In genomic region chr3L:13928769-13929594, dm6 we compare ENCODE assay signal across 2 fruit fly cellular contexts.
TF ChIP-seq lines count a peak whose summit lies in the region.

CG8833 (minus strand) TSS chr3L:13929000.
DCTN1-p150 (plus strand) TSS chr3L:13929387.

TF ChIP-seq in whole organism, embryonic, 481 proteins besides CTCF, POLR2A, EP300 and RAD21 (continued from another document and continues in another):
- TF ChIP-seq Bdp1 (GFP tag; optimal IDR thresholded peaks at IDR 0.05; lab: Kevin White, UChicago) (no peak), CG9817 (tag; optimal IDR thresholded peaks at IDR 0.05; lab: Kevin White, UChicago) (peak; percentile 50), gcm2 (GFP tag; optimal IDR thresholded peaks at IDR 0.05; lab: Kevin White, UChicago) (no peak), Sin3A (optimal IDR thresholded peaks at IDR 0.05; lab: Kevin White, UChicago) (no peak), Taf1 (GFP tag; IDR thresholded peaks at IDR 0.05; lab: Robert Waterston, UW) (no peak), sc (optimal IDR thresholded peaks at IDR 0.05; lab: Kevin White, UChicago) (no peak), sc (GFP tag; optimal IDR thresholded peaks at IDR 0.05; lab: Kevin White, UChicago) (no peak), TFAM (GFP tag; optimal IDR thresholded peaks at IDR 0.05; lab: Kevin White, UChicago) (no peak), kah (GFP tag; optimal IDR thresholded peaks at IDR 0.05; lab: Kevin White, UChicago) (no peak), lov (optimal IDR thresholded peaks at IDR 0.05; lab: Kevin White, UChicago) (no peak), lov (GFP tag; IDR thresholded peaks at IDR 0.05; lab: Robert Waterston, UW) (no peak), Asciz (GFP tag; optimal IDR thresholded peaks at IDR 0.05; lab: Kevin White, UChicago) (no peak), CG31365 (tag; optimal IDR thresholded peaks at IDR 0.05; lab: Kevin White, UChicago) (no peak), Ada2b (GFP tag; IDR thresholded peaks at IDR 0.05; lab: Robert Waterston, UW) (no peak), chm (GFP tag; IDR thresholded peaks at IDR 0.05; lab: Robert Waterston, UW) (no peak), CG2875 (GFP tag; optimal IDR thresholded peaks at IDR 0.05; lab: Kevin White, UChicago) (no peak), CG13624 (GFP tag; optimal IDR thresholded peaks at IDR 0.05; lab: Kevin White, UChicago) (peak; percentile 13), CG14965 (GFP tag; optimal IDR thresholded peaks at IDR 0.05; lab: Kevin White, UChicago; ENCODE audit: borderline replicate concordance) (no peak), bsh (GFP tag; optimal IDR thresholded peaks at IDR 0.05; lab: Kevin White, UChicago) (peak in 1 of 2 experiments; percentile 2), sd (tag; optimal IDR thresholded peaks at IDR 0.05; lab: Kevin White, UChicago) (peak; percentile 47), CG12155 (GFP tag; optimal IDR thresholded peaks at IDR 0.05; lab: Kevin White, UChicago) (peak; percentile 54), pum (GFP tag; optimal IDR thresholded peaks at IDR 0.05; lab: Kevin White, UChicago) (peak; percentile 4), HHEX (GFP tag; optimal IDR thresholded peaks at IDR 0.05; lab: Kevin White, UChicago) (no peak), CG7357 (GFP tag; IDR thresholded peaks at IDR 0.05; lab: Robert Waterston, UW) (no peak), CG10654 (GFP tag; optimal IDR thresholded peaks at IDR 0.05; lab: Kevin White, UChicago) (peak; percentile 14), B-H2 (GFP tag; optimal IDR thresholded peaks at IDR 0.05; lab: Kevin White, UChicago) (peak; percentile 9), Side (GFP tag; optimal IDR thresholded peaks at IDR 0.05; lab: Kevin White, UChicago) (no peak), tup (GFP tag; optimal IDR thresholded peaks at IDR 0.05; lab: Kevin White, UChicago) (no peak), CG15514 (GFP tag; optimal IDR thresholded peaks at IDR 0.05; lab: Kevin White, UChicago) (no peak), CG12071 (GFP tag; optimal IDR thresholded peaks at IDR 0.05; lab: Kevin White, UChicago) (no peak), seq (GFP tag; IDR thresholded peaks at IDR 0.05; lab: Robert Waterston, UW) (0 out of 2 replicates have a peak, but pooled peaks have one; percentile 14), CG1529 (GFP tag; optimal IDR thresholded peaks at IDR 0.05; lab: Kevin White, UChicago) (no peak), bigmax (GFP tag; optimal IDR thresholded peaks at IDR 0.05; lab: Kevin White, UChicago) (no peak), CG2120 (GFP tag; optimal IDR thresholded peaks at IDR 0.05; lab: Kevin White, UChicago) (peak; percentile 62), D (optimal IDR thresholded peaks at IDR 0.05; lab: Kevin White, UChicago) (no peak), D (GFP tag; optimal IDR thresholded peaks at IDR 0.05; lab: Kevin White, UChicago) (no peak), CG14050 (GFP tag; IDR thresholded peaks at IDR 0.05; lab: Robert Waterston, UW) (no peak; the same call in 2 of the 3 replicates), CG6791 (GFP tag; IDR thresholded peaks at IDR 0.05; lab: Robert Waterston, UW; ENCODE audit: partially characterized antibody) (no peak), CG17829 (tag; optimal IDR thresholded peaks at IDR 0.05; lab: Kevin White, UChicago) (peak; percentile 21), Stat92E (GFP tag; optimal IDR thresholded peaks at IDR 0.05; lab: Kevin White, UChicago) (no peak), dmrt99B (tag; optimal IDR thresholded peaks at IDR 0.05; lab: Kevin White, UChicago) (no peak), chif (GFP tag; optimal IDR thresholded peaks at IDR 0.05; lab: Kevin White, UChicago) (peak in 1 of 2 experiments; percentile 3), CG12299 (tag; optimal IDR thresholded peaks at IDR 0.05; lab: Kevin White, UChicago) (no peak), Atf6 (GFP tag; IDR thresholded peaks at IDR 0.05; lab: Robert Waterston, UW) (0 out of 2 replicates have a peak, but pooled peaks have one; percentile 29), maf-S (GFP tag; optimal IDR thresholded peaks at IDR 0.05; lab: Kevin White, UChicago) (no peak), CG10462 (GFP tag; optimal IDR thresholded peaks at IDR 0.05; lab: Kevin White, UChicago) (peak; percentile 7), CG17385 (GFP tag; optimal IDR thresholded peaks at IDR 0.05; lab: Kevin White, UChicago) (peak; percentile 36), ac (GFP tag; optimal IDR thresholded peaks at IDR 0.05; lab: Kevin White, UChicago) (no peak), E2f2 (GFP tag; IDR thresholded peaks at IDR 0.05; lab: Robert Waterston, UW) (no peak), stc (GFP tag; IDR thresholded peaks at IDR 0.05; lab: Robert Waterston, UW) (no peak), fd96Cb (tag; optimal IDR thresholded peaks at IDR 0.05; lab: Kevin White, UChicago) (no peak), CG17612 (GFP tag; IDR thresholded peaks at IDR 0.05; lab: Robert Waterston, UW) (no peak), CG6854 (GFP tag; optimal IDR thresholded peaks at IDR 0.05; lab: Kevin White, UChicago) (no peak), CG1602 (GFP tag; optimal IDR thresholded peaks at IDR 0.05; lab: Kevin White, UChicago) (peak; percentile 44), CG7271 (tag; optimal IDR thresholded peaks at IDR 0.05; lab: Kevin White, UChicago) (no peak), bab2 (GFP tag; optimal IDR thresholded peaks at IDR 0.05; lab: Kevin White, UChicago) (peak; percentile 33), fd3F (GFP tag; optimal IDR thresholded peaks at IDR 0.05; lab: Kevin White, UChicago) (no peak), Atf3 (GFP tag; optimal IDR thresholded peaks at IDR 0.05; lab: Kevin White, UChicago) (no peak), nau (GFP tag; optimal IDR thresholded peaks at IDR 0.05; lab: Kevin White, UChicago) (no peak), Hand (GFP tag; optimal IDR thresholded peaks at IDR 0.05; lab: Kevin White, UChicago) (no peak), sr (GFP tag; IDR thresholded peaks at IDR 0.05; lab: Robert Waterston, UW) (no peak), esg (GFP tag; conservative IDR thresholded peaks at IDR 0.05; lab: Robert Waterston, UW) (peak; percentile 43; the same call in 1 of the 2 replicates), hbn (GFP tag; IDR thresholded peaks at IDR 0.05; lab: Robert Waterston, UW; ENCODE audit: partially characterized antibody) (peak; percentile 22; the same call in 1 of the 2 replicates), az2 (GFP tag; optimal IDR thresholded peaks at IDR 0.05; lab: Kevin White, UChicago) (peak; percentile 34), Eip74EF (GFP tag; optimal IDR thresholded peaks at IDR 0.05; lab: Kevin White, UChicago) (no peak), Opbp (GFP tag; IDR thresholded peaks at IDR 0.05; lab: Robert Waterston, UW; ENCODE audit: partially characterized antibody) (peak; percentile 37; the same call in 1 of the 3 replicates), fru (optimal IDR thresholded peaks at IDR 0.05; lab: Kevin White, UChicago) (no peak)

TF ChIP-seq in whole organism, prepupa, 60 proteins besides CTCF, POLR2A, EP300 and RAD21 (continued from another document):
- TF ChIP-seq Sox102F (GFP tag; optimal IDR thresholded peaks at IDR 0.05; lab: Kevin White, UChicago): no peak
- TF ChIP-seq CG6276 (GFP tag; optimal IDR thresholded peaks at IDR 0.05; lab: Kevin White, UChicago): no peak
- no peak for TF ChIP-seq Hr39 (GFP tag; optimal IDR thresholded peaks at IDR 0.05; lab: Kevin White, UChicago)
- peak; percentile 38 for TF ChIP-seq esn (GFP tag; optimal IDR thresholded peaks at IDR 0.05; lab: Kevin White, UChicago)
- TF ChIP-seq Gug (GFP tag; IDR thresholded peaks at IDR 0.05; lab: Robert Waterston, UW): no peak
- no peak for TF ChIP-seq fd85E (GFP tag; optimal IDR thresholded peaks at IDR 0.05; lab: Kevin White, UChicago)
- TF ChIP-seq Hr4 (GFP tag; optimal IDR thresholded peaks at IDR 0.05; lab: Kevin White, UChicago): no peak
- no peak for TF ChIP-seq fd59A (GFP tag; optimal IDR thresholded peaks at IDR 0.05; lab: Kevin White, UChicago)
- TF ChIP-seq cyc (GFP tag; optimal IDR thresholded peaks at IDR 0.05; lab: Kevin White, UChicago): peak; percentile 53
- TF ChIP-seq achi (GFP tag; optimal IDR thresholded peaks at IDR 0.05; lab: Kevin White, UChicago): peak; percentile 53
- no peak for TF ChIP-seq dac (GFP tag; optimal IDR thresholded peaks at IDR 0.05; lab: Kevin White, UChicago)
- TF ChIP-seq CG8319 (GFP tag; optimal IDR thresholded peaks at IDR 0.05; lab: Kevin White, UChicago): no peak
- TF ChIP-seq fkh (GFP tag; optimal IDR thresholded peaks at IDR 0.05; lab: Kevin White, UChicago): peak; percentile 21
